Fruit fly (Drosophila melanogaster): ENCODE data around the gene Reph.

Gene Reph

dm6 chr2L:3818903-3819302 is 15.6 kb downstream of the Reph start (continued):
- TF ChIP-seq Hmx (GFP tag; optimal IDR thresholded peaks at IDR 0.05) (no peak), Hand (GFP tag; optimal IDR thresholded peaks at IDR 0.05) (no peak), Hsf (GFP tag; optimal IDR thresholded peaks at IDR 0.05) (peak; percentile 19), Xbp1 (GFP tag; optimal IDR thresholded peaks at IDR 0.05) (no peak), chn (GFP tag; optimal IDR thresholded peaks at IDR 0.05) (peak; percentile 47), ftz-f1 (GFP tag; optimal IDR thresholded peaks at IDR 0.05) (no peak), CG16779 (GFP tag; IDR thresholded peaks at IDR 0.05) (no peak), stc (GFP tag; IDR thresholded peaks at IDR 0.05) (no peak), row (GFP tag; IDR thresholded peaks at IDR 0.05) (peak; percentile 49; the same call in 2 of the 3 replicates), fd102C (GFP tag; optimal IDR thresholded peaks at IDR 0.05) (peak; percentile 65), gsb (GFP tag; IDR thresholded peaks at IDR 0.05) (no peak), pita (GFP tag; optimal IDR thresholded peaks at IDR 0.05) (no peak), bbx (GFP tag; IDR thresholded peaks at IDR 0.05; ENCODE audit: partially characterized antibody) (no peak), pros (GFP tag; optimal IDR thresholded peaks at IDR 0.05) (no peak), lbe (GFP tag; optimal IDR thresholded peaks at IDR 0.05) (no peak), CG9797 (GFP tag; optimal IDR thresholded peaks at IDR 0.05) (no peak), Dp (GFP tag; optimal IDR thresholded peaks at IDR 0.05) (no peak), z (GFP tag; IDR thresholded peaks at IDR 0.05) (no peak), Trl (optimal IDR thresholded peaks at IDR 0.05) (no peak), Trl (GFP tag; optimal IDR thresholded peaks at IDR 0.05) (no peak), Hmr (GFP tag; optimal IDR thresholded peaks at IDR 0.05) (no peak), Nf-YB (GFP tag; optimal IDR thresholded peaks at IDR 0.05) (no peak), hb (GFP tag; IDR thresholded peaks at IDR 0.05; ENCODE audit: partially characterized antibody) (no peak), Lpt (GFP tag; optimal IDR thresholded peaks at IDR 0.05) (no peak), psq (GFP tag; optimal IDR thresholded peaks at IDR 0.05) (no peak), CG15011 (GFP tag; optimal IDR thresholded peaks at IDR 0.05) (no peak), CG17328 (GFP tag; IDR thresholded peaks at IDR 0.05) (peak; percentile 48; the same call in 1 of the 2 replicates)

- TF ChIP-seq Nf-YA (GFP tag; IDR thresholded peaks at IDR 0.05) (no peak), CG3163 (GFP tag; optimal IDR thresholded peaks at IDR 0.05) (no peak), prd (optimal IDR thresholded peaks at IDR 0.05) (no peak), prd (GFP tag; IDR thresholded peaks at IDR 0.05) (peak; percentile 65; the same call in 2 of the 3 replicates), Six4 (GFP tag; optimal IDR thresholded peaks at IDR 0.05) (no peak), shn (GFP tag; optimal IDR thresholded peaks at IDR 0.05) (no peak), dpn (GFP tag; optimal IDR thresholded peaks at IDR 0.05) (no peak), pho (GFP tag; optimal IDR thresholded peaks at IDR 0.05) (no peak), pb (GFP tag; optimal IDR thresholded peaks at IDR 0.05) (no peak), zen (tag; optimal IDR thresholded peaks at IDR 0.05) (peak; percentile 88), CG17359 (tag; optimal IDR thresholded peaks at IDR 0.05) (no peak), CG6765 (GFP tag; optimal IDR thresholded peaks at IDR 0.05) (no peak), Ssrp (tag; optimal IDR thresholded peaks at IDR 0.05) (no peak), CG15479 (GFP tag; optimal IDR thresholded peaks at IDR 0.05) (peak; percentile 27), Trl (optimal IDR thresholded peaks at IDR 0.05) (no peak), Trl (GFP tag; optimal IDR thresholded peaks at IDR 0.05) (no peak), disco-r (GFP tag; optimal IDR thresholded peaks at IDR 0.05) (no peak), sr (GFP tag; IDR thresholded peaks at IDR 0.05) (no peak), knrl (GFP tag; IDR thresholded peaks at IDR 0.05; ENCODE audit: partially characterized antibody) (0 out of 3 replicates have a peak, but pooled peaks have one; percentile 25), sens (GFP tag) (no peak), gfzf (GFP tag; optimal IDR thresholded peaks at IDR 0.05) (no peak), Doc2 (GFP tag; IDR thresholded peaks at IDR 0.05) (0 out of 2 replicates have a peak, but pooled peaks have one; percentile 36), ssp (GFP tag; IDR thresholded peaks at IDR 0.05) (no peak), repo (GFP tag; optimal IDR thresholded peaks at IDR 0.05) (no peak), Deaf1 (tag; optimal IDR thresholded peaks at IDR 0.05) (no peak), CG30431 (GFP tag; optimal IDR thresholded peaks at IDR 0.05) (no peak), Spps (tag; optimal IDR thresholded peaks at IDR 0.05) (no peak)
Observed at dm6 chr2L:3822462-3823065, 19.2 kb downstream of the Reph start.
